Worm (Caenorhabditis elegans) whole organism, L1 larva: Measurements from ENCODE around the gene mog-5.

Experiments used
- efl-1 ChIP-seq, 4 experiments: fragments of 150-350 bp; optimal IDR thresholded peaks in 3 of 4; peaks in 1 of 4; 1 replicate in 1 of 4; 2 replicates in 3 of 4; lab custom pipeline; 2014; ENCODE audit warnings: missing biosample characterization in 2 of 4, missing genetic modification characterization in 2 of 4, missing genetic modification reagents in 2 of 4
- fos-1 ChIP-seq: fragments of 150-350 bp; optimal IDR thresholded peaks from 2 replicates; lab custom pipeline; 2014; ENCODE audit warnings: missing biosample characterization, missing genetic modification characterization
- lin-13 ChIP-seq: fragments of 150-350 bp; optimal IDR thresholded peaks from 2 replicates; lab custom pipeline; 2014; ENCODE audit warnings: missing biosample characterization, missing genetic modification reagents, missing genetic modification characterization
- tlp-1 ChIP-seq: fragments of 150-350 bp; optimal IDR thresholded peaks from 2 replicates; lab custom pipeline; 2014; ENCODE audit warnings: missing biosample characterization, missing genetic modification characterization
- vab-15 ChIP-seq: sonication (generic microtip); optimal IDR thresholded peaks from 2 replicates; lab custom pipeline; 2017; ENCODE audit warnings: missing genotype, mild to moderate bottlenecking, missing genetic modification characterization, missing compliant biosample characterization

- TF ChIP-seq lin-13 (GFP tag; lab: Kevin White, UChicago) (no peak), vab-15 (tag; lab: Kevin White, UChicago) (no peak), fos-1 (tag; lab: Kevin White, UChicago) (no peak), tlp-1 (no peak), efl-1 (optimal IDR thresholded peaks at IDR 0.05; lab: Kevin White, UChicago) (no peak), efl-1 (GFP tag; optimal IDR thresholded peaks at IDR 0.05 in 1 of 2; lab: Kevin White, UChicago) (no peak)
These were observed 21.2 kb upstream of the mog-5 start for ce11 chrII:5378239-5378521.
